Worm (Caenorhabditis elegans) whole organism, midembryonic: ENCODE data around the gene F13H10.1.

Experiments used
- T22C8.4 ChIP-seq: fragments of 200-800 bp; sonication (Bioruptor generic); IDR thresholded peaks from 2 replicates; pipeline ENCODE4 v1.3.6; 2022; ENCODE audit warnings: missing genetic modification characterization, missing compliant biosample characterization
- cog-1 ChIP-seq: sonication (generic microtip); optimal IDR thresholded peaks from 2 replicates; lab custom pipeline; 2016; ENCODE audit warnings: missing genetic modification characterization, missing compliant biosample characterization
- flt-1 ChIP-seq: fragments of 200-800 bp; sonication (Bioruptor generic); IDR thresholded peaks from 2 replicates; pipeline ENCODE4 v1.3.6; 2022; ENCODE audit warnings: missing genetic modification characterization, missing compliant biosample characterization
- ref-1 ChIP-seq: fragments of 200-800 bp; sonication (Bioruptor generic); conservative IDR thresholded peaks from 2 replicates; pipeline ENCODE4 v1.3.6; 2022; ENCODE audit warnings: missing genetic modification reagents, missing genetic modification characterization, missing compliant biosample characterization

- TF ChIP-seq flt-1 (GFP tag; lab: Robert Waterston, UW) (no peak), T22C8.4 (GFP tag; lab: Robert Waterston, UW) (no peak), ref-1 (GFP tag; lab: Robert Waterston, UW) (no peak), cog-1 (no peak)
These were observed 25.0 kb downstream of the F13H10.1 start, which contains the start of gene hrg-5 for ce11 chrIV:11029412-11029811.
